Fruit fly (Drosophila melanogaster): ENCODE measurements around the gene OdsH.

The OdsH gene

DNA sequence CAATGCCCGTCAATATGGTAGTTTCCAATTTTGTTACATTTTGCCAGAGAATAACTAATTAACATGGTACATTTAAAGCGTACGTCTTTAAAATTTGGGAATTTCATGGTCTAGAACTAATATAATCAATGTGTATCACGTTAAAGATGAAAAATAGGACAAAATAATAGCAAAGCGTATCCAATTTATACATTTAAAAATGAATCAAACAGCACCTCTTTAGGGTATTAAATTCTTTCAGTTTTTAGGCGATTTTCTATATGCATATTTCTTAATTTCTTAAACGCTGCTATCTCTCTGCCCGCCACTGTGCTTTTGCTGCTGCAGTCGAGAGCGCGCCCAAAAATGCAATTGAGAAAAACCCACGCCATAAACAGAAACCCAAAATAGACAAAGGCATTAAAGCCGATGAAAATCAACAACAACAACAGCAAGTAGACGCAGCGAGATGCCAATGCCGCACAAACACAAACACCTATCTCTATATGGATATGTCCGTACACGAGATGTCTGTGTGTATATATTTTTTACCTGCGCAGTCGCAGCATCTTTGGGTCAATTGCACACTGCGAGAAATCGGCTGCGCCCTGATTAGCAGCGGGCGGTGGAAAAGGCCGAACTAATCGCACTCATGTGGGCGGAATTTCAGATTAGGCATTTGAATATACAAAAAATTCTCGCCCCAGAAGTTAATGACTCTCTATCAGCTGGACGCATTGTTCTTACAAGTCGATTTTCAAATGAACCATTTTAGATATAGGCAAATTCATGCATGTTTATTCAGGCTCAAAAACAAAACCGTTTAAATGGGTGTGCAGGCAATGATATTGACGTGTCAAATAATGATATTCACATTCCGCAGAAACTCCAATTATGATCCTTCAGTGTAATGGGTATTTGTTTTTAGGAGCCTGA lies 38.5 kb downstream of the OdsH start (continued):
- TF ChIP-seq CG8944 (GFP tag; optimal IDR thresholded peaks at IDR 0.05) (peak; percentile 1), sd (tag; optimal IDR thresholded peaks at IDR 0.05) (no peak), Ravus (GFP tag; IDR thresholded peaks at IDR 0.05) (no peak), Hr78 (GFP tag; optimal IDR thresholded peaks at IDR 0.05) (peak in 1 of 2 experiments; percentile 30), Ada2b (GFP tag; IDR thresholded peaks at IDR 0.05) (no peak), pzg (GFP tag; optimal IDR thresholded peaks at IDR 0.05) (no peak), Sin3A (optimal IDR thresholded peaks at IDR 0.05) (no peak), CG30403 (GFP tag; optimal IDR thresholded peaks at IDR 0.05) (peak; percentile 56), CG4730 (GFP tag; IDR thresholded peaks at IDR 0.05) (no peak), cas (GFP tag; IDR thresholded peaks at IDR 0.05) (no peak), nmo (GFP tag; optimal IDR thresholded peaks at IDR 0.05) (peak; percentile 87), gem (tag; optimal IDR thresholded peaks at IDR 0.05) (peak; percentile 84), org-1 (GFP tag; optimal IDR thresholded peaks at IDR 0.05) (peak; percentile 47), CG30020 (tag; optimal IDR thresholded peaks at IDR 0.05) (peak; percentile 26), Dip3 (GFP tag; optimal IDR thresholded peaks at IDR 0.05) (no peak), Awh (GFP tag; IDR thresholded peaks at IDR 0.05) (no peak), CG2199 (GFP tag; IDR thresholded peaks at IDR 0.05) (no peak), CG3407 (GFP tag; optimal IDR thresholded peaks at IDR 0.05) (peak; percentile 65), dan (GFP tag; IDR thresholded peaks at IDR 0.05) (no peak), CG15073 (GFP tag; optimal IDR thresholded peaks at IDR 0.05) (no peak), peb (GFP tag; IDR thresholded peaks at IDR 0.05) (no peak), Asciz (GFP tag; optimal IDR thresholded peaks at IDR 0.05) (peak; percentile 71), vfl (GFP tag; optimal IDR thresholded peaks at IDR 0.05) (no peak), Sox100B (GFP tag; optimal IDR thresholded peaks at IDR 0.05) (peak; percentile 87), CG5180 (GFP tag; optimal IDR thresholded peaks at IDR 0.05) (peak; percentile 62), CG7928 (GFP tag; optimal IDR thresholded peaks at IDR 0.05) (no peak), Trl (optimal IDR thresholded peaks at IDR 0.05) (no peak), Trl (GFP tag; optimal IDR thresholded peaks at IDR 0.05) (peak; percentile 10), Meics (GFP tag; optimal IDR thresholded peaks at IDR 0.05) (no peak), Myb (GFP tag; optimal IDR thresholded peaks at IDR 0.05) (no peak), CG14441 (GFP tag; IDR thresholded peaks at IDR 0.05) (no peak), scrt (GFP tag; optimal IDR thresholded peaks at IDR 0.05) (no peak), h (optimal IDR thresholded peaks at IDR 0.05) (no peak), CG12769 (tag; optimal IDR thresholded peaks at IDR 0.05) (no peak), CG31441 (GFP tag; IDR thresholded peaks at IDR 0.05) (peak; percentile 84), CG4617 (GFP tag; optimal IDR thresholded peaks at IDR 0.05; ENCODE audit: borderline replicate concordance) (no peak), CG14965 (GFP tag; optimal IDR thresholded peaks at IDR 0.05; ENCODE audit: borderline replicate concordance) (no peak), CG4707 (GFP tag; optimal IDR thresholded peaks at IDR 0.05) (no peak), CG3847 (GFP tag; IDR thresholded peaks at IDR 0.05) (no peak), CG4854 (GFP tag; optimal IDR thresholded peaks at IDR 0.05) (no peak), Hsf (GFP tag; optimal IDR thresholded peaks at IDR 0.05) (peak; percentile 42), chif (GFP tag; optimal IDR thresholded peaks at IDR 0.05) (peak; percentile 56 to 69), NfI (GFP tag; optimal IDR thresholded peaks at IDR 0.05) (no peak), Hr3 (GFP tag; optimal IDR thresholded peaks at IDR 0.05) (peak; percentile 35), CG12659 (GFP tag; optimal IDR thresholded peaks at IDR 0.05) (peak; percentile 36), dimm (GFP tag; IDR thresholded peaks at IDR 0.05) (no peak), row (GFP tag; IDR thresholded peaks at IDR 0.05) (no peak; the same call in 1 of the 3 replicates), Dad (GFP tag; optimal IDR thresholded peaks at IDR 0.05) (no peak), CG10462 (GFP tag; optimal IDR thresholded peaks at IDR 0.05) (peak; percentile 14), CG6272 (GFP tag; IDR thresholded peaks at IDR 0.05) (no peak)
